Fruit fly (Drosophila melanogaster) whole organism, embryonic: Measurements from ENCODE around the gene Tdg.

Source experiments
- Adf1 ChIP-seq: fragments of 200-800 bp; sonication (Bioruptor generic); IDR thresholded peaks from 2 replicates; pipeline ENCODE4 v1.3.6; 2022; ENCODE audit warnings: missing biosample characterization, missing genetic modification characterization
- B-H1 ChIP-seq: fragments of 200-800 bp; sonication (Bioruptor generic); IDR thresholded peaks from 3 replicates; pipeline ENCODE4 v1.3.6; 2022; ENCODE audit warnings: missing biosample characterization, missing genetic modification characterization
- BEAF-32 ChIP-seq: fragments of 200-800 bp; sonication (Bioruptor generic); optimal IDR thresholded peaks from 3 replicates; lab custom pipeline; 2017; ENCODE audit warnings: missing biosample characterization, missing genetic modification characterization, mild to moderate bottlenecking, moderate library complexity, missing genetic modification reagents
- Bgb ChIP-seq: fragments of 200-800 bp; sonication (Bioruptor generic); IDR thresholded peaks from 2 replicates; pipeline ENCODE4 v1.3.6; 2022; ENCODE audit warnings: missing biosample characterization, missing genetic modification characterization; ENCODE audit not compliant: partially characterized antibody
- BtbVII ChIP-seq: fragments of 200-800 bp; sonication (Bioruptor generic); optimal IDR thresholded peaks from 3 replicates; lab custom pipeline; 2017; ENCODE audit warnings: missing biosample characterization, mild to moderate bottlenecking, missing genetic modification characterization
- CG11398 ChIP-seq: fragments of 200-800 bp; sonication (Bioruptor generic); optimal IDR thresholded peaks from 2 replicates; lab custom pipeline; 2016; ENCODE audit warnings: missing biosample characterization, missing genetic modification characterization
- CG11695 ChIP-seq: fragments of 200-800 bp; sonication (Bioruptor generic); IDR thresholded peaks from 3 replicates; pipeline ENCODE4 v1.3.6; 2022; ENCODE audit warnings: missing biosample characterization, missing genetic modification characterization
- CG13894 ChIP-seq: fragments of 200-800 bp; sonication (Bioruptor generic); optimal IDR thresholded peaks from 3 replicates; lab custom pipeline; 2018; ENCODE audit warnings: missing biosample characterization, mild to moderate bottlenecking, missing genetic modification characterization, moderate library complexity
- CG14050 ChIP-seq: fragments of 200-800 bp; sonication (Bioruptor generic); IDR thresholded peaks from 3 replicates; pipeline ENCODE4 v1.3.6; 2022; ENCODE audit warnings: missing biosample characterization, missing genetic modification characterization
- CG1647 ChIP-seq: fragments of 200-800 bp; sonication (Bioruptor generic); optimal IDR thresholded peaks from 3 replicates; lab custom pipeline; 2016; ENCODE audit warnings: missing biosample characterization, missing genetic modification characterization
- CG17186 ChIP-seq: fragments of 200-800 bp; sonication (Bioruptor generic); optimal IDR thresholded peaks from 3 replicates; lab custom pipeline; 2017; ENCODE audit warnings: missing biosample characterization, missing genetic modification reagents, missing genetic modification characterization
- CG18011 ChIP-seq: fragments of 200-800 bp; sonication (Bioruptor generic); optimal IDR thresholded peaks from 2 replicates; lab custom pipeline; 2017; ENCODE audit warnings: missing biosample characterization, missing genetic modification characterization, mild to moderate bottlenecking, moderate library complexity, missing genotype
- CG18262 ChIP-seq: fragments of 200-800 bp; optimal IDR thresholded peaks from 3 replicates; lab custom pipeline; 2019; ENCODE audit warnings: missing biosample characterization, mild to moderate bottlenecking, missing genetic modification characterization, moderate library complexity
- CG2116 ChIP-seq: fragments of 200-800 bp; sonication (Bioruptor generic); optimal IDR thresholded peaks from 3 replicates; lab custom pipeline; 2018; ENCODE audit warnings: missing biosample characterization, mild to moderate bottlenecking, missing genetic modification characterization
- CG2129 ChIP-seq: fragments of 200-800 bp; sonication (Bioruptor generic); IDR thresholded peaks from 2 replicates; pipeline ENCODE4 v1.3.6; 2022; ENCODE audit warnings: missing biosample characterization, missing genetic modification characterization; ENCODE audit not compliant: partially characterized antibody
- CG4820 ChIP-seq: fragments of 200-800 bp; sonication (Bioruptor generic); optimal IDR thresholded peaks from 3 replicates; lab custom pipeline; 2016; ENCODE audit warnings: missing biosample characterization, missing genetic modification characterization
- CG7839 ChIP-seq: fragments of 200-800 bp; sonication (Bioruptor generic); optimal IDR thresholded peaks from 3 replicates; lab custom pipeline; 2018; ENCODE audit warnings: missing biosample characterization, mild to moderate bottlenecking, missing genetic modification characterization, moderate library complexity
- CG7928 ChIP-seq: fragments of 200-800 bp; sonication (Bioruptor generic); optimal IDR thresholded peaks from 2 replicates; lab custom pipeline; 2017; ENCODE audit warnings: missing biosample characterization, mild to moderate bottlenecking, missing genetic modification characterization
- CG8478 ChIP-seq: fragments of >200 bp; optimal IDR thresholded peaks from 2 replicates; lab custom pipeline; 2018
- CG9876 ChIP-seq: fragments of 200-800 bp; sonication (Bioruptor generic); optimal IDR thresholded peaks from 2 replicates; lab custom pipeline; 2016; ENCODE audit warnings: missing biosample characterization, missing genetic modification characterization
- D19A ChIP-seq: fragments of 200-800 bp; optimal IDR thresholded peaks from 3 replicates; lab custom pipeline; 2019; ENCODE audit warnings: missing biosample characterization, mild to moderate bottlenecking, missing genetic modification characterization, moderate library complexity
- D19B ChIP-seq: fragments of 200-800 bp; sonication (Bioruptor generic); optimal IDR thresholded peaks from 2 replicates; lab custom pipeline; 2017; ENCODE audit warnings: missing biosample characterization, mild to moderate bottlenecking, missing genetic modification characterization
- Deaf1 ChIP-seq: fragments of 200-800 bp; optimal IDR thresholded peaks from 3 replicates; lab custom pipeline; 2019; ENCODE audit warnings: missing biosample characterization, mild to moderate bottlenecking, missing genetic modification characterization, moderate library complexity
- Dek ChIP-seq: fragments of 200-800 bp; sonication (Bioruptor generic); optimal IDR thresholded peaks from 3 replicates; lab custom pipeline; 2019; ENCODE audit warnings: missing biosample characterization, mild to moderate bottlenecking, missing genetic modification characterization, moderate library complexity
- E2f1 ChIP-seq: fragments of 200-800 bp; sonication (Bioruptor generic); IDR thresholded peaks from 2 replicates; pipeline ENCODE4 v1.3.6; 2022; ENCODE audit warnings: missing biosample characterization, missing genetic modification characterization
- HLH4C ChIP-seq: fragments of 200-800 bp; sonication (Bioruptor generic); IDR thresholded peaks from 3 replicates; pipeline ENCODE4 v1.3.6; 2022; ENCODE audit warnings: missing biosample characterization, missing genetic modification characterization; ENCODE audit not compliant: partially characterized antibody
- Hey ChIP-seq: fragments of 200-800 bp; sonication (Bioruptor generic); optimal IDR thresholded peaks from 3 replicates; lab custom pipeline; 2018; ENCODE audit warnings: missing biosample characterization, mild to moderate bottlenecking, missing genetic modification characterization
- Mad ChIP-seq: fragments of 200-800 bp; sonication (Bioruptor generic); optimal IDR thresholded peaks from 2 replicates; lab custom pipeline; 2016; ENCODE audit warnings: missing biosample characterization, missing genetic modification characterization
- Mes4 ChIP-seq: fragments of 200-800 bp; sonication (Bioruptor generic); optimal IDR thresholded peaks from 2 replicates; lab custom pipeline; 2016; ENCODE audit warnings: missing biosample characterization, missing genetic modification characterization
- Oli ChIP-seq: fragments of 200-800 bp; sonication (Bioruptor generic); optimal IDR thresholded peaks from 2 replicates; lab custom pipeline; 2018; ENCODE audit warnings: missing biosample characterization, mild to moderate bottlenecking, missing genetic modification characterization, moderate library complexity
- Pdp1 ChIP-seq, 2 experiments: fragments of 200-800 bp; sonication (Bioruptor generic); optimal IDR thresholded peaks; 3 replicates each; lab custom pipeline; 2016; ENCODE audit warnings: missing biosample characterization in 2 of 2, missing genetic modification characterization in 2 of 2, mild to moderate bottlenecking in 1 of 2, moderate library complexity in 1 of 2
- abd-A ChIP-seq: fragments of 200-800 bp; sonication (Bioruptor generic); optimal IDR thresholded peaks from 3 replicates; lab custom pipeline; 2019; ENCODE audit warnings: missing biosample characterization, mild to moderate bottlenecking, missing genetic modification characterization, moderate library complexity
- ara ChIP-seq: fragments of 200-800 bp; sonication (Bioruptor generic); IDR thresholded peaks from 2 replicates; pipeline ENCODE4 v1.3.6; 2022; ENCODE audit warnings: missing biosample characterization, missing genetic modification characterization
- ase ChIP-seq: fragments of 200-800 bp; sonication (Bioruptor generic); IDR thresholded peaks from 3 replicates; pipeline ENCODE4 v1.3.6; 2022; ENCODE audit warnings: missing biosample characterization, missing genetic modification characterization
- ato ChIP-seq: fragments of 200-800 bp; sonication (Bioruptor generic); IDR thresholded peaks from 2 replicates; pipeline ENCODE4 v1.3.6; 2022; ENCODE audit warnings: missing biosample characterization, missing genetic modification characterization; ENCODE audit not compliant: partially characterized antibody
- chif ChIP-seq, 2 experiments: fragments of 200-800 bp; sonication (Bioruptor generic); optimal IDR thresholded peaks; 3 replicates each; lab custom pipeline; 2016; ENCODE audit warnings: missing biosample characterization in 2 of 2, missing genetic modification characterization in 2 of 2
- corto ChIP-seq: fragments of 200-800 bp; sonication (Bioruptor generic); optimal IDR thresholded peaks from 2 replicates; lab custom pipeline; 2016; ENCODE audit warnings: missing biosample characterization, mild to moderate bottlenecking, missing genetic modification characterization, moderate library complexity
- gem ChIP-seq: fragments of 200-800 bp; sonication (Bioruptor generic); optimal IDR thresholded peaks from 2 replicates; lab custom pipeline; 2019; ENCODE audit warnings: missing biosample characterization, mild to moderate bottlenecking, missing genetic modification characterization, moderate library complexity
- gsb-n ChIP-seq: fragments of 200-800 bp; sonication (Bioruptor generic); optimal IDR thresholded peaks from 3 replicates; lab custom pipeline; 2018; ENCODE audit warnings: missing biosample characterization, mild to moderate bottlenecking, missing genetic modification characterization
- hb ChIP-seq: fragments of 200-800 bp; sonication (Bioruptor generic); IDR thresholded peaks from 3 replicates; pipeline ENCODE4 v1.3.6; 2022; ENCODE audit warnings: missing biosample characterization, missing genetic modification characterization; ENCODE audit not compliant: partially characterized antibody
- nerfin-2 ChIP-seq: fragments of 200-800 bp; sonication (Bioruptor generic); IDR thresholded peaks from 2 replicates; pipeline ENCODE4 v1.3.6; 2022; ENCODE audit warnings: missing biosample characterization, missing genetic modification characterization; ENCODE audit not compliant: partially characterized antibody
- onecut ChIP-seq: fragments of 200-800 bp; sonication (Bioruptor generic); IDR thresholded peaks from 2 replicates; pipeline ENCODE4 v1.3.6; 2022; ENCODE audit warnings: missing biosample characterization, missing genetic modification characterization
- org-1 ChIP-seq: fragments of 200-800 bp; sonication (Bioruptor generic); optimal IDR thresholded peaks from 2 replicates; lab custom pipeline; 2017; ENCODE audit warnings: missing biosample characterization, missing genetic modification characterization
- scrt ChIP-seq: fragments of 200-800 bp; sonication (Bioruptor generic); optimal IDR thresholded peaks from 2 replicates; lab custom pipeline; 2018; ENCODE audit warnings: missing biosample characterization, mild to moderate bottlenecking, missing genetic modification characterization, moderate library complexity
- slp2 ChIP-seq: fragments of 200-800 bp; sonication (Bioruptor generic); optimal IDR thresholded peaks from 2 replicates; lab custom pipeline; 2016; ENCODE audit warnings: missing biosample characterization, missing genetic modification characterization
- stwl ChIP-seq: fragments of 200-800 bp; sonication (Bioruptor generic); optimal IDR thresholded peaks from 3 replicates; lab custom pipeline; 2018; ENCODE audit warnings: missing biosample characterization, mild to moderate bottlenecking, missing genetic modification characterization, moderate library complexity
- trh ChIP-seq: fragments of 200-800 bp; sonication (Bioruptor generic); optimal IDR thresholded peaks from 2 replicates; lab custom pipeline; 2016; ENCODE audit warnings: missing biosample characterization, missing genetic modification characterization
- tx ChIP-seq: fragments of 200-800 bp; sonication (Bioruptor generic); optimal IDR thresholded peaks from 2 replicates; lab custom pipeline; 2016; ENCODE audit warnings: missing biosample characterization, missing genetic modification characterization
- unpg ChIP-seq: fragments of 200-800 bp; sonication (Bioruptor generic); optimal IDR thresholded peaks from 3 replicates; lab custom pipeline; 2018; ENCODE audit warnings: missing biosample characterization, mild to moderate bottlenecking, missing genetic modification characterization, moderate library complexity
- vnd ChIP-seq: fragments of 200-800 bp; sonication (Bioruptor generic); IDR thresholded peaks from 3 replicates; pipeline ENCODE4 v1.3.6; 2022; ENCODE audit warnings: missing biosample characterization, missing genetic modification characterization; ENCODE audit not compliant: partially characterized antibody

The Tdg gene

DNA sequence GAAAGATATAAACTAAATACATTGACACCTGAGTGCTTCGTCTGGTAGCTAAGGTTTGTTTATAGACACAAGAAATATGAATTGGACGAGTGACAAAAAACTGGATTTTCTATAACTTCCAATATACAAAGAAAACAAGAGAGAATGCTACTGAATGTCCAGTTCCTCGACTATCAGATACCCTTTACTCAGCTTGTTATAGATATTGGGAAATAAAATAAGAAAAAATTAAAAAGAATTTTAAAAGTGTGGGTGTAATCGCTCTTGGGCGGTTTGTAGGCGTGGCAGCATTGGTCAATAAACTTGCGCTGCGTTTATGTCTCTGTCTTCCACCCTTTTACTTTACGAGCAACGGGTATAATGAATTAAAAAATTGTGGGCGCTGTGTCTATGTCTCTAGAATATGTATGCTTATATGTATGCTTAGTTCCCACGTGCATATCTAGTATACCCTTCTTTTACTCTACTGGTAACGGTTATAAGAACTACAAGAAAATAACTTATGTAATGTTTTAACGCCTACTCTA lies 59.3 kb downstream of the Tdg start (continued):
- TF ChIP-seq CG18011 (GFP tag; lab: Kevin White, UChicago) (no peak), Dek (tag; lab: Kevin White, UChicago) (no peak), ato (GFP tag; lab: Robert Waterston, UW) (peak; percentile 55; the same call in 1 of the 2 replicates), org-1 (GFP tag; lab: Kevin White, UChicago) (no peak), Bgb (GFP tag; lab: Robert Waterston, UW) (no peak), onecut (GFP tag; lab: Robert Waterston, UW) (no peak), trh (GFP tag; lab: Kevin White, UChicago) (no peak), BtbVII (no peak), CG8478 (lab: Kevin White, UChicago) (no peak), Oli (peak; percentile 24), CG18262 (tag; lab: Kevin White, UChicago) (no peak), ase (GFP tag; lab: Robert Waterston, UW) (no peak), CG13894 (tag; lab: Kevin White, UChicago) (no peak), CG4820 (peak; percentile 5), CG1647 (GFP tag; lab: Kevin White, UChicago) (no peak), Mad (GFP tag; lab: Kevin White, UChicago) (peak; percentile 5), abd-A (tag; lab: Kevin White, UChicago) (no peak), B-H1 (GFP tag; lab: Robert Waterston, UW) (no peak), gem (tag; lab: Kevin White, UChicago) (peak; percentile 42), hb (GFP tag; lab: Robert Waterston, UW) (no peak), Mes4 (GFP tag; lab: Kevin White, UChicago) (no peak), HLH4C (GFP tag; lab: Robert Waterston, UW) (peak; percentile 73), Deaf1 (tag; lab: Kevin White, UChicago) (no peak), gsb-n (tag; lab: Kevin White, UChicago) (no peak), unpg (GFP tag; lab: Kevin White, UChicago) (peak; percentile 5), CG9876 (GFP tag; lab: Kevin White, UChicago) (no peak), CG7839 (tag; lab: Kevin White, UChicago) (peak; percentile 21), slp2 (GFP tag; lab: Kevin White, UChicago) (no peak), stwl (tag; lab: Kevin White, UChicago) (no peak), Hey (tag; lab: Kevin White, UChicago) (no peak), Pdp1 (GFP tag; optimal IDR thresholded peaks at IDR 0.05; lab: Kevin White, UChicago) (peak in 1 of 2 experiments; percentile 49), scrt (GFP tag; lab: Kevin White, UChicago) (no peak), CG2129 (no peak), Adf1 (no peak), CG11398 (GFP tag; lab: Kevin White, UChicago) (no peak), chif (GFP tag; optimal IDR thresholded peaks at IDR 0.05; lab: Kevin White, UChicago) (peak in 1 of 2 experiments; percentile 13), E2f1 (GFP tag; lab: Robert Waterston, UW) (no peak), CG17186 (GFP tag; lab: Kevin White, UChicago) (no peak), CG14050 (no peak), D19B (GFP tag; lab: Kevin White, UChicago) (peak; percentile 15), tx (GFP tag; lab: Kevin White, UChicago) (no peak), ara (no peak), CG2116 (GFP tag; lab: Kevin White, UChicago) (no peak), CG7928 (GFP tag; lab: Kevin White, UChicago) (no peak), CG11695 (GFP tag; lab: Robert Waterston, UW) (no peak), vnd (GFP tag; lab: Robert Waterston, UW) (peak; percentile 34; the same call in 1 of the 3 replicates), D19A (tag; lab: Kevin White, UChicago) (peak; percentile 84), BEAF-32 (GFP tag; lab: Kevin White, UChicago) (no peak), corto (GFP tag; lab: Kevin White, UChicago) (no peak), nerfin-2 (peak; percentile 76)
